Worm (Caenorhabditis elegans) whole organism, L4 larva: ENCODE data around the gene Y61A9LA.4.
A peak's percentile ranks its signal among the peaks of the same experiment; 100 is the strongest.

Experiments used
- D1046.2 ChIP-seq: fragments of 200-800 bp; sonication (Bioruptor generic); IDR thresholded peaks from 2 replicates; pipeline ENCODE4 v1.3.6; 2022; ENCODE audit warnings: missing genetic modification characterization, missing compliant biosample characterization
- F26F4.8 ChIP-seq: fragments of 200-800 bp; sonication (Bioruptor generic); conservative IDR thresholded peaks from 2 replicates; pipeline ENCODE4 v1.3.6; 2022; ENCODE audit warnings: missing genetic modification characterization, missing compliant biosample characterization
- F44E2.7 ChIP-seq: fragments of 200-800 bp; sonication (Bioruptor generic); IDR thresholded peaks from 2 replicates; pipeline ENCODE4 v2.1.2; 2022; ENCODE audit warnings: missing genetic modification characterization, missing compliant biosample characterization
- aha-1 ChIP-seq: fragments of 150-350 bp; peaks from one replicate; lab custom pipeline; 2014; ENCODE audit warnings: missing biosample characterization, missing genetic modification characterization
- aly-2 ChIP-seq: sonication (generic microtip); optimal IDR thresholded peaks from 2 replicates; lab custom pipeline; 2018; ENCODE audit warnings: missing biosample characterization, missing genetic modification characterization
- arid-1 ChIP-seq: fragments of 200-800 bp; sonication (Bioruptor generic); conservative IDR thresholded peaks from 2 replicates; pipeline ENCODE4 v1.3.6; 2022; ENCODE audit warnings: missing genetic modification reagents, missing genetic modification characterization, missing compliant biosample characterization
- attf-4 ChIP-seq: sonication (generic microtip); optimal IDR thresholded peaks from 3 replicates; lab custom pipeline; 2017; ENCODE audit warnings: missing biosample characterization, missing genetic modification characterization
- ceh-62 ChIP-seq: sonication (generic microtip); optimal IDR thresholded peaks from 2 replicates; lab custom pipeline; 2017; ENCODE audit warnings: missing biosample characterization, missing genetic modification characterization
- daf-16 ChIP-seq, 3 experiments: sonication (generic microtip); optimal IDR thresholded peaks; 2 replicates each; lab custom pipeline; 2016 to 2017; ENCODE audit warnings: missing genetic modification characterization in 3 of 3, missing genetic modification reagents in 3 of 3, mild to moderate bottlenecking in 2 of 3, missing compliant biosample characterization in 2 of 3, missing biosample characterization in 1 of 3, moderate library complexity in 1 of 3
- daf-8 ChIP-seq: fragments of 200-800 bp; sonication (Bioruptor generic); IDR thresholded peaks from 2 replicates; pipeline ENCODE4 v1.3.6; 2022; ENCODE audit warnings: missing genetic modification characterization, missing compliant biosample characterization
- dmd-6 ChIP-seq: fragments of 200-800 bp; sonication (Bioruptor generic); IDR thresholded peaks from 2 replicates; pipeline ENCODE4 v1.3.6; 2022; ENCODE audit warnings: missing genetic modification reagents, missing genetic modification characterization, missing compliant biosample characterization
- dpl-1 ChIP-seq: fragments of 150-350 bp; optimal IDR thresholded peaks from 2 replicates; lab custom pipeline; 2014; ENCODE audit warnings: missing biosample characterization, missing genetic modification reagents, missing genetic modification characterization
- egl-27 ChIP-seq: sonication (generic microtip); optimal IDR thresholded peaks from 3 replicates; lab custom pipeline; 2017; ENCODE audit warnings: missing biosample characterization, missing genetic modification reagents, missing genetic modification characterization
- fos-1 ChIP-seq: fragments of 150-350 bp; optimal IDR thresholded peaks from 2 replicates; lab custom pipeline; 2014; ENCODE audit warnings: missing biosample characterization, missing genetic modification characterization
- hif-1 ChIP-seq, 2 experiments: sonication (generic microtip); optimal IDR thresholded peaks; 2 replicates each; lab custom pipeline; 2016 to 2017; ENCODE audit warnings: missing compliant biosample characterization in 2 of 2, missing genetic modification characterization in 2 of 2, missing genetic modification reagents in 2 of 2, missing genotype in 2 of 2, mild to moderate bottlenecking in 1 of 2
- hlh-30 ChIP-seq: sonication (generic microtip); optimal IDR thresholded peaks from 2 replicates; lab custom pipeline; 2017; ENCODE audit warnings: antibody characterized with exemption, mild to moderate bottlenecking, missing genetic modification characterization, missing compliant biosample characterization; ENCODE audit not compliant: insufficient read depth
- hmg-1.1 ChIP-seq: fragments of 200-800 bp; sonication (Bioruptor generic); IDR thresholded peaks from 2 replicates; pipeline ENCODE4 v1.3.6; 2022; ENCODE audit warnings: missing genetic modification reagents, missing genetic modification characterization, missing compliant biosample characterization
- jun-1 ChIP-seq: fragments of 150-350 bp; optimal IDR thresholded peaks from 2 replicates; lab custom pipeline; 2014; ENCODE audit warnings: missing biosample characterization, missing genetic modification reagents, missing genetic modification characterization
- lim-7 ChIP-seq: fragments of 200-800 bp; sonication (Bioruptor generic); IDR thresholded peaks from 2 replicates; pipeline ENCODE4 v1.3.6; 2022; ENCODE audit warnings: missing genetic modification characterization, missing compliant biosample characterization
- lin-13 ChIP-seq: fragments of 150-350 bp; optimal IDR thresholded peaks from 2 replicates; lab custom pipeline; 2014; ENCODE audit warnings: missing biosample characterization, missing genetic modification reagents, missing genetic modification characterization
- lin-15B ChIP-seq: fragments of 150-350 bp; sonication (generic microtip); optimal IDR thresholded peaks from 3 replicates; lab custom pipeline; 2014; ENCODE audit warnings: missing biosample characterization, missing genetic modification characterization
- lin-39 ChIP-seq: fragments of 150-350 bp; optimal IDR thresholded peaks from 2 replicates; lab custom pipeline; 2014; ENCODE audit warnings: missing biosample characterization, missing genetic modification reagents, missing genetic modification characterization
- lir-3 ChIP-seq: sonication (generic microtip); optimal IDR thresholded peaks from 2 replicates; lab custom pipeline; 2016; ENCODE audit warnings: mild to moderate bottlenecking, missing genetic modification characterization, missing compliant biosample characterization
- lsy-2 ChIP-seq, 2 experiments: fragments of 150-350 bp in 1 of 2; sonication (generic microtip) in 1 of 2; optimal IDR thresholded peaks; 2 replicates each; lab custom pipeline; 2014 to 2017; ENCODE audit warnings: missing biosample characterization in 2 of 2, missing genetic modification characterization in 2 of 2
- madf-5 ChIP-seq, 2 experiments: fragments of 200-800 bp; sonication (Bioruptor generic); IDR thresholded peaks; 2 replicates each; pipeline ENCODE4 v1.3.6; 2022; ENCODE audit warnings: missing compliant biosample characterization in 2 of 2, missing genetic modification characterization in 2 of 2
- mdl-1 ChIP-seq, 2 experiments: fragments of 150-350 bp in 1 of 2; sonication (generic microtip) in 1 of 2; optimal IDR thresholded peaks; 2 replicates each; lab custom pipeline; 2014 to 2017; ENCODE audit warnings: missing biosample characterization in 2 of 2, missing genetic modification characterization in 2 of 2
- mxl-2 ChIP-seq: fragments of 200-800 bp; sonication (Bioruptor generic); conservative IDR thresholded peaks from 2 replicates; pipeline ENCODE4 v1.3.6; 2022; ENCODE audit warnings: missing genetic modification reagents, missing genetic modification characterization, missing compliant biosample characterization
- mxl-3 ChIP-seq: fragments of 200-800 bp; sonication (Bioruptor generic); optimal IDR thresholded peaks from 2 replicates; lab custom pipeline; 2018; ENCODE audit warnings: mild to moderate bottlenecking, missing genetic modification characterization, missing compliant biosample characterization
- nhr-102 ChIP-seq: sonication (generic microtip); optimal IDR thresholded peaks from 2 replicates; lab custom pipeline; 2016; ENCODE audit warnings: mild to moderate bottlenecking, missing genetic modification characterization, moderate library complexity, missing compliant biosample characterization
- nhr-237 ChIP-seq: sonication (generic microtip); optimal IDR thresholded peaks from 2 replicates; lab custom pipeline; 2017; ENCODE audit warnings: missing biosample characterization, missing genetic modification characterization
- nhr-42 ChIP-seq: fragments of 200-800 bp; sonication (Bioruptor generic); IDR thresholded peaks from 2 replicates; pipeline ENCODE4 v1.3.6; 2022; ENCODE audit warnings: missing genetic modification characterization, missing compliant biosample characterization
- nhr-77 ChIP-seq: fragments of 150-350 bp; optimal IDR thresholded peaks from 2 replicates; lab custom pipeline; 2014; ENCODE audit warnings: missing biosample characterization, missing genetic modification characterization
- pha-4 ChIP-seq, 2 experiments: fragments of 150-350 bp in 1 of 2; fragments of 200-800 bp in 1 of 2; sonication (Bioruptor generic) in 1 of 2; IDR thresholded peaks in 1 of 2; optimal IDR thresholded peaks in 1 of 2; 2 replicates each; pipeline versions ENCODE4 v1.3.6 to Lab custom; 2014 to 2022; ENCODE audit warnings: missing genetic modification characterization in 2 of 2, missing genetic modification reagents in 2 of 2, missing biosample characterization in 1 of 2, missing compliant biosample characterization in 1 of 2
- php-3 ChIP-seq: fragments of 200-800 bp; sonication (Bioruptor generic); IDR thresholded peaks from 2 replicates; pipeline ENCODE4 v1.3.6; 2022; ENCODE audit warnings: missing genetic modification reagents, missing genetic modification characterization, missing compliant biosample characterization
- sdz-12 ChIP-seq: fragments of 200-800 bp; sonication (Bioruptor generic); optimal IDR thresholded peaks from 2 replicates; lab custom pipeline; 2018; ENCODE audit warnings: mild to moderate bottlenecking, missing genetic modification characterization, missing compliant biosample characterization
- skn-1 ChIP-seq: fragments of 150-350 bp; optimal IDR thresholded peaks from 2 replicates; lab custom pipeline; 2014; ENCODE audit warnings: missing biosample characterization, missing genetic modification characterization
- unc-130 ChIP-seq: sonication (generic microtip); optimal IDR thresholded peaks from 2 replicates; lab custom pipeline; 2016; ENCODE audit warnings: missing genetic modification reagents, missing genetic modification characterization, missing compliant biosample characterization
- unc-62 ChIP-seq, 3 experiments: fragments of 150-350 bp in 1 of 3; sonication (generic microtip); optimal IDR thresholded peaks in 2 of 3; peaks in 1 of 3; 1 replicate in 1 of 3; 2 replicates in 2 of 3; lab custom pipeline; 2014 to 2017; ENCODE audit warnings: missing biosample characterization in 3 of 3, missing genetic modification characterization in 3 of 3, missing genetic modification reagents in 3 of 3, missing genotype in 1 of 3
- zfp-2 ChIP-seq: sonication (generic microtip); optimal IDR thresholded peaks from 2 replicates; lab custom pipeline; 2016; ENCODE audit warnings: mild to moderate bottlenecking, missing genetic modification characterization, missing compliant biosample characterization
- zip-11 ChIP-seq: fragments of 200-800 bp; sonication (Bioruptor generic); IDR thresholded peaks from 2 replicates; pipeline ENCODE4 v1.3.6; 2022; ENCODE audit warnings: missing genetic modification characterization, missing compliant biosample characterization
- zip-2 ChIP-seq: fragments of 150-350 bp; optimal IDR thresholded peaks from 2 replicates; lab custom pipeline; 2014; ENCODE audit warnings: missing biosample characterization, missing genetic modification characterization
- ztf-11 ChIP-seq: fragments of 150-350 bp; optimal IDR thresholded peaks from 2 replicates; lab custom pipeline; 2014; ENCODE audit warnings: missing biosample characterization, missing genetic modification characterization

Gene Y61A9LA.4

DNA sequence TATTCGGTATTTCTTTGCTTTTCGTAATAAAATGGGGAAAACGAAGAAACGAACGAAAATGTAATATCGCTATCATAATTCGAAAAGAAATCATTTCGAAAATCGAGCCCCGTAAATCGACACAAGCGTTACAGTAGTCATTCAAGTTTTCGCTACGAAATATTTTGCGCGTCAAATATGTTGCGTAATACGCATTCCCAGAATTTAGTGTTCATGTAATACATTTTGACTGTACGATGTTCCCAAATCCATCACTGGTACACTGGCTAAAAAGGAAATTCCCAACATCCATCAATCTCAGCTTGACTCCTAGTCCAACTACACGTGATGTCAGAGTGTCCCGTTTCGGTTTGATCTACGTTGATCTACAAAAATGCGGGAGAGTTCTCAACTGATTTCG, 32.6 kb upstream of the Y61A9LA.4 start:
- TF ChIP-seq zip-11 = no peak
- no peak for TF ChIP-seq aly-2 (tag; lab: Kevin White, UChicago)
- no peak for TF ChIP-seq lir-3 (tag; lab: Kevin White, UChicago)
- TF ChIP-seq dpl-1 (GFP tag; lab: Kevin White, UChicago) = no peak
- TF ChIP-seq fos-1 (tag; lab: Kevin White, UChicago) = no peak
- TF ChIP-seq sdz-12 (GFP tag; lab: Kevin White, UChicago) = no peak
- TF ChIP-seq madf-5 (GFP tag; IDR thresholded peaks at IDR 0.05; lab: Robert Waterston, UW) = no peak
- TF ChIP-seq arid-1 (GFP tag; lab: Robert Waterston, UW) = no peak
- no peak for TF ChIP-seq mxl-3 (GFP tag; lab: Kevin White, UChicago)
- TF ChIP-seq unc-62 (GFP tag; optimal IDR thresholded peaks at IDR 0.05 in 1 of 2; lab: Kevin White, UChicago) = no peak
- no peak for TF ChIP-seq unc-62 (tag; optimal IDR thresholded peaks at IDR 0.05; lab: Kevin White, UChicago)
- no peak for TF ChIP-seq D1046.2 (GFP tag; lab: Robert Waterston, UW)
- no peak for TF ChIP-seq jun-1 (tag; lab: Kevin White, UChicago)
- TF ChIP-seq mxl-2 = no peak
- no peak for TF ChIP-seq daf-8 (GFP tag; lab: Robert Waterston, UW)
- no peak for TF ChIP-seq daf-16 (GFP tag; optimal IDR thresholded peaks at IDR 0.05; lab: Kevin White, UChicago)
- no peak for TF ChIP-seq daf-16 (tag; optimal IDR thresholded peaks at IDR 0.05; lab: Kevin White, UChicago)
- no peak for TF ChIP-seq mdl-1 (tag; optimal IDR thresholded peaks at IDR 0.05; lab: Kevin White, UChicago)
- TF ChIP-seq lin-15B (tag; lab: Kevin White, UChicago) = no peak

DNA sequence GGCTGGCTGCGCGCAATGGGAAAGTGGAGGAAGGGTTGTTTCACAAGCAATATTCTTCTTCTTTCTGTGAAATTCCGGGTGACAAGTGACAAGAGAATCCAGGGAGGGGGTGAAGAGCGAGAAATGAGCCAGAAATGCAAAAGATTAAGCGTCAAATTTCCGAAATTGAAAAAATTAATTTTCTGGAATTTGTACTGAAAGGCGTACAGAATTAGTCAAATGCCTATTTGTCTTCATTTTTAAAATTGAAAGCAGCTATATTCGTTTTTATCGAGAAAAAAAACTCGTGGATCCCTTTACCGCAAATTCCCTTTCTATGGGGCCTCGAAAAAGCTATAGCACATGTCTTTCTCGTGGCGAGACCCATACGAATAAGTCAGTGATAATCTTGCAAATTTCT, 24.8 kb upstream of the Y61A9LA.4 start:
- TF ChIP-seq nhr-77 (tag; lab: Kevin White, UChicago) (no peak), unc-62 (GFP tag; optimal IDR thresholded peaks at IDR 0.05 in 1 of 2; lab: Kevin White, UChicago) (peak in 1 of 2 experiments; percentile 90), unc-62 (tag; optimal IDR thresholded peaks at IDR 0.05; lab: Kevin White, UChicago) (no peak)

DNA sequence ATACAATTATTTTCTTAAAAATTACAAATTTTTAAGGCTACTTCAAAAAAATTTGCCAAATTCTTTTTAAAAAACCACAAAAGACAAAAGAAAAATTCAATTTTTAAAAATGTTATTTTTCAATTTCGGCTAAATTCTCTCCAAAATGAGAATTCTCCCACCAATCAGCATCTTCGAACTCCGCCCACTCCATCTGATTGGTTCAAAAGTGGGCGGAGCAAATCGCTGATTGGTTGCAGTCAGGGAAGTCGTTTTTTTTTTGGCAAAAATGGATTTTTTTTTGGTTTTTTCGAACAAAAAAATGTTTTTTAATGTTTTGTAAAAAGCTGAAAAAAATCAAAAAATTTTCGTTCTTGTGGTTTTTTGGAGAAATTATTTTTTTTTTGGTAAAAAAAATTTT, 20.7 kb upstream of the Y61A9LA.4 start:
- no peak for TF ChIP-seq zfp-2
- TF ChIP-seq hif-1 (tag; optimal IDR thresholded peaks at IDR 0.05; lab: Kevin White, UChicago) = no peak
- TF ChIP-seq aha-1 = peak; percentile 35
- no peak for TF ChIP-seq F26F4.8 (GFP tag; lab: Robert Waterston, UW)
- no peak for TF ChIP-seq unc-130

DNA sequence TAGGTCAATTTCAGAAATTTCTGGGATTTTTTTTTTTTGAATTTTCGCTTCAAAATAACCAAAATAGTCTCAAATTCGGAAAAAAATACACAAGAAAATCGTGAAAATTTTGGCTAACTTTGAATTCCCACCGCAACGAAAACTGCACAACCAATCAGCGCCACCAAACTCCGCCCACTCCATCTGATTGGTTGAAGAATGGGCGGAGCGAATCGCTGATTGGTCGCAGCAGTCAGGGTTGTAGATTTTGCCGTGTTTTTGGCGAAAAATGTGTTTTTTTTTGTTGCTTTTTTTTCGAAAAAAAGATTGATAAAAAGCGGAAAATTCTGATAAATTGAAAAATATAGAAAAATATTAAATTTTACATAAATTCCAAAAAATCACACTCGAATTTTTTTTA, 13.7 kb upstream of the Y61A9LA.4 start:
- no peak for TF ChIP-seq lim-7
- TF ChIP-seq F44E2.7 (GFP tag; lab: Robert Waterston, UW) = no peak
- TF ChIP-seq egl-27 (tag; lab: Kevin White, UChicago) = no peak

DNA sequence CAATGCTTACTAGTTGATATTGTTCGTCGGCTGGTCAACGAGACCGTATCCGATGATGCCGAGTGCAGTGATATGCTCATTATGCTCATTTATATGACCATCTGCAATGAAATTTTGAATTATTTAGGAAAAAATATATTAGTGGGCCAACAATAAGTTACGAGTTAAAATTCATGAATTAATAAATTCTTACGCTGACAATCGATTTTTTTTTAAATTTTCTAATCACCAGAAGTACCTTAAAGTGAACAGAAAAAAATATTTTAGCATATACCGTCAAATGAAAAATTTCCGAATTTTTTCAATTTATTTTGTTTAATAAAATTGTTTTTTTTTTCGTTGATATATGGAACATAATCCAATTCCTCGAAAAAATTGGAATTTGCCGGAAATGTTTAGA, 11.3 kb upstream of the Y61A9LA.4 start, which contains the start of gene sos-1:
sos-1 (minus strand) TSS at position 101 of the 400 bp plus-strand sequence.
- no peak for TF ChIP-seq nhr-237
- no peak for TF ChIP-seq sdz-12 (GFP tag; lab: Kevin White, UChicago)
- no peak for TF ChIP-seq ztf-11
- TF ChIP-seq unc-62 (GFP tag; optimal IDR thresholded peaks at IDR 0.05 in 1 of 2; lab: Kevin White, UChicago) = peak in 1 of 2 experiments; percentile 14
- TF ChIP-seq unc-62 (tag; optimal IDR thresholded peaks at IDR 0.05; lab: Kevin White, UChicago) = no peak
- no peak for TF ChIP-seq attf-4

DNA sequence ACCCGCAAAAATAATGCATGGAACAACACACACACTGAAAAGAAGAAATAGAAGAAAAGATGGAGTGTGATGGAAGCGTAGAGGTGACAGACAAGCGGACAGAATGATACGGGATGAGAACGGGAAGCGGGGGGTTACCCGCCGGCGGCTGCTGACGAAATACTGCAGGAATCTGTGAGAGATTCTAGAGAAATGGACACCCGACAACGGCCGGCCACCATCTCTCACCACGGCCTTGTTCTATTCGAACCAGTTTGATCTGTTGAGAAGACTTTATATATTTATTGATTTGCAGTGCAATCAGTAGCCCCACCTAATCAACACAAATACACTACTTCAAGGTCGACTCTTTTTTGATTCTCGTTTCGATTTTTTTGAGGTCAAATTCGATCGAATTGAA, 10.1 kb upstream of the Y61A9LA.4 start:
- TF ChIP-seq hlh-30 (tag; lab: Kevin White, UChicago) = peak; percentile 46
- TF ChIP-seq nhr-102 (tag; lab: Kevin White, UChicago) = no peak
- TF ChIP-seq aha-1 = peak; percentile 94
- peak; percentile 21 to 31 for TF ChIP-seq lsy-2 (tag; optimal IDR thresholded peaks at IDR 0.05; lab: Kevin White, UChicago)
- TF ChIP-seq lin-39 = no peak
- no peak for TF ChIP-seq skn-1
- no peak for TF ChIP-seq zip-2
- TF ChIP-seq lin-13 (GFP tag; lab: Kevin White, UChicago) = no peak
- TF ChIP-seq ceh-62 (tag; lab: Kevin White, UChicago) = no peak
- TF ChIP-seq jun-1 (tag; lab: Kevin White, UChicago) = no peak
- no peak for TF ChIP-seq php-3 (GFP tag; lab: Robert Waterston, UW)
- no peak for TF ChIP-seq aly-2 (tag; lab: Kevin White, UChicago)
- peak; percentile 35; the same call in 1 of the 2 replicates for TF ChIP-seq hmg-1.1 (GFP tag; lab: Robert Waterston, UW)
- TF ChIP-seq dpl-1 (GFP tag; lab: Kevin White, UChicago) = peak; percentile 10
- TF ChIP-seq pha-4 (GFP tag; IDR thresholded peaks at IDR 0.05; lab: Robert Waterston, UW) = no peak
- TF ChIP-seq pha-4 (tag; optimal IDR thresholded peaks at IDR 0.05; lab: Kevin White, UChicago) = no peak
- TF ChIP-seq dmd-6 (GFP tag; lab: Robert Waterston, UW) = peak; percentile 45; the same call in 1 of the 2 replicates
- TF ChIP-seq nhr-42 (GFP tag; lab: Robert Waterston, UW) = no peak
